Fruit fly (Drosophila melanogaster) Kc167 (cell line): ENCODE results near the gene PVRAP.

Experiments used
- Myc ChIP-seq: fragments of >200 bp; optimal IDR thresholded peaks from 2 replicates; lab custom pipeline; 2017; ENCODE audit warnings: missing external identifiers
- Sin3A ChIP-seq: fragments of >200 bp; optimal IDR thresholded peaks from 2 replicates; lab custom pipeline; 2018; ENCODE audit warnings: missing external identifiers
- h ChIP-seq: fragments of >200 bp; optimal IDR thresholded peaks from 3 replicates; lab custom pipeline; 2018; ENCODE audit warnings: missing external identifiers
- insv ChIP-seq: fragments of >200 bp; optimal IDR thresholded peaks from 3 replicates; lab custom pipeline; 2018; ENCODE audit warnings: missing external identifiers
- psq ChIP-seq: fragments of >200 bp; optimal IDR thresholded peaks from 2 replicates; lab custom pipeline; 2017; ENCODE audit warnings: missing external identifiers
- ttk ChIP-seq: sonication (Bioruptor generic); optimal IDR thresholded peaks from 2 replicates; lab custom pipeline; 2017; ENCODE audit warnings: missing external identifiers

The PVRAP gene

DNA sequence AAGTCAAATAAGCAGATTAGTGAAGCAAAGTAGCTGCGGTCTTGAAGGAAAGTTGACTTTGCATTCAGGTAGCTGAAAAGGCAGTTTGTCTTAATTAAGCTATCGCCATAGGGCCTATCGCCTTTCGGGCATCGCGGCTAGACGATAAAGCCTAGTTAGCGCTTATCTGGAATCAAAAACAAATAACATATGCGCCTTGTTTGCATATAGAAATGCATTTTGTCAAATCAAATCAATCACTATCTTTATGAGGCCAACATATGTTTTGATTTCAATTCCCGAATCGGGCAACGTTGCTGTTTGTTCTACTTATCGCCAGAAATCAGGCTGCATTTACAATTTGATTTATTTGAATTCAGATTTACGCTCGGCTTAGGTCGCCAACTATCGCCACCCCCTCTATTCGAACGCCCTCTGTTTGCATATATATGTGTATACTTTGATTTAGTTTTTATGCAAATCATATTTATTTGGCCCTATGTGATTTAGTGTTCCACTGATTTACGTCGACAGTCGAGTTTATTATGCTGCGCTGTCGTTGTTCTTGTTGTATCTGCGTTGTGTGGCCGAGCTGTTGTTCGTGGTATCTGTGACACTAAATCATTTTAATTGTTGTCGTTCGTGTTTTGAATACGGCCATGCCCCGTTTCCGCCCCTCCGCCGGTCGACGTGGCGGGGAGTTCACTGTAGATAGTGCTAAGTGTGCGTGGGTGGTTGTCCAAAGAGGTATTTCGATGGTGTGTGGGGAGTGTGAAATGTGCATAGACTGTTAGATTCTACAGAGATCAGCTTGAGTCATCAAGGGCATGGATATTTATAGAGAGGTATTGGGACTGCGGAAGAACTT is 22.2 kb upstream of the PVRAP start:
- TF ChIP-seq h (lab: Kevin White, UChicago) (no peak), psq (lab: Kevin White, UChicago) (no peak), ttk (no peak), Sin3A (lab: Kevin White, UChicago) (no peak), insv (lab: Kevin White, UChicago) (no peak), Myc (lab: Kevin White, UChicago) (no peak)

DNA sequence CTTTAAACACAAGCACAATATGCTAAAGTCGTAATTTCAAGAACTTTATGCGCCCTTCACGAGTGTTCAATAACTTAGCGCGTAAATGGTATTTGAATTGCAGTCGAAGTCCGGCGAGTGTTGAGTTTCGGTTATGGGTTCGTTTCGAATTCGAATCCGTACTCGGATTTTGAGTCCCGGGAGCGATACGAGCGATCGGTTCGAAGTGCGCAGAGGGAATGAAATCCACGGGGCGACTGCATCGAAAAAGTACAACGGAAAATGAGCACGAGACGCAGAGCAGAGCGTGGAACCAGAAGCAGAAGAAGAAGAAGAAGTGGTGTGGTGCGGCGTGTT is 21.3 kb upstream of the PVRAP start, which contains the start of gene CG10479:
Gene CG10479, minus strand, starts transcription at position 223 of the 336 bp plus-strand sequence.
- TF ChIP-seq insv (lab: Kevin White, UChicago): no peak
- no peak for TF ChIP-seq ttk
- TF ChIP-seq h (lab: Kevin White, UChicago): no peak
- no peak for TF ChIP-seq psq (lab: Kevin White, UChicago)
- TF ChIP-seq Myc (lab: Kevin White, UChicago): no peak
- no peak for TF ChIP-seq Sin3A (lab: Kevin White, UChicago)

DNA sequence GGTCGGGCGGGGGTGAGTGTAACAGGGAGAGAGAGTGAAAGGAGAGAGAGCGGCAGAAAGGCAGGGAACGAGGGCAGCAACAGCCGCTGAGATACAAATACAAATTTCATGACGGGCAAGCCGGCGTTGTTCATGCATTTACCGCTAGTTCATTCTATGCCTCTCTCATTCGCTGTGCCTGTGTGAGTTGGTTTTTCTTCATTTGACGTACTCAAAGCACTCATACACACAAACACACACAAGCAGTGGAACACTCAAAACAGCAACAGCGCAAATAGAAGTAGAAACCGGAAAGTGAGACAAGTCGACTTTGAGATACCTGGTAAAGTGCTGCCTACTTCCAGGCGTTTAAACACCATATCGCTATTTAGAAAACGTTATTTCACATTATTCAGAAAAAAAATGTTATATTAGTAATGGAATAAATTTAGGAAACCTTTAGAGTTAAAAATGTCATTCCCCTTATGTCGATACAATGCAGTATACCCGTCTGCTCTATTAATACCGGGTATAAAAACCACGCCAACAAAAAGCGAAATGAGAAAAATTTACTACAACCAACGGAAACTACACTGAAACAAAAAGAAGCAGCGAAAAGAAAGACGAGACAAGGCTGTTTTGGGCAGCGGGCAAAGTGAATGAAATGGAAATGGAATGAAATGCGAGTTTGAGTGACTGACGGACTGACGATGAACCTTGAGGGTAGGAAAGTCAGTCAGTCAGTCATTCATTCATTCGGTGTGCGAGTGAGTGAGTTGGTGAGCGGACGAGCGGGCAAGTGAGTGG is 20.7 kb upstream of the PVRAP start:
- TF ChIP-seq Sin3A (lab: Kevin White, UChicago) (no peak), h (lab: Kevin White, UChicago) (no peak)

DNA sequence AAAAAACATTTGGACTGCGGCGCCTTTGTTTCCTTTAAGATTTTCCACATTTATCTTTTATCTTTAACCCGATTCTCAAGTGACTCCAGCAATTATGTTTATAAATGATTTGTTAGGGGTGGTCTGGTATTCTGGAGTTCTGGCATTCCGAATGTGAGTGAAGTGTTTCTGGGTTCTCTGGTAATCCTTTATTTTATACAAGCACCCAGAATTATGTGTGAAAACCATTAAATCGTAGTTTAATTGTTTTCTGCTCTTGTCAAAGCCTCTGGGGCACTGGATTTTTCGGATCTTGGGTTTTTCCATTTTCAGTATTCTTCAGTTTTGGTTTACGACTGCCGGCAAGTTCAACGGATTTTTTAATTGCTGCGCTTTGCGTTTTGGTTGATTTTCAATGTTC is 17.5 kb upstream of the PVRAP start:
- no peak for TF ChIP-seq psq (lab: Kevin White, UChicago)
- no peak for TF ChIP-seq Myc (lab: Kevin White, UChicago)
- TF ChIP-seq ttk: no peak
- no peak for TF ChIP-seq h (lab: Kevin White, UChicago)
- no peak for TF ChIP-seq insv (lab: Kevin White, UChicago)
- no peak for TF ChIP-seq Sin3A (lab: Kevin White, UChicago)

DNA sequence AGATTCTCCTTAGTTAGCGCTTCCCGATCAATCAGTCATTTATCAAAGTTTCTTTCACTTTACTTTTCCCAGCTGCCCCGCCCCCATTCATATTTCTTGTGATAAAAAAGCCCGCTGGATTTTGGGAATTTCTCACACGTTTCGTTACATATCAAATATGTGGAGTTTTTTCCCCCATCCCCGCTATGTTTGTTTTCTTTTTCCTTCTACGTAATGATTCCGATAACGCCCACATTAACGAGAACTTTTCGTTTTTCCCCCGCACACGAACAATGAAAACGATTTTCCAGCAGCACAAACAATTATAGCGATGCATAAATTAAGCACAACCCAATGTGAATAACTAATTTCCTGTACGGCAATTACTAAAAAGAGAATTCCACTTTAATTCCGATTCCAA is 16.9 kb upstream of the PVRAP start:
- TF ChIP-seq psq (lab: Kevin White, UChicago): no peak
- no peak for TF ChIP-seq Sin3A (lab: Kevin White, UChicago)
- no peak for TF ChIP-seq h (lab: Kevin White, UChicago)
- no peak for TF ChIP-seq Myc (lab: Kevin White, UChicago)
- TF ChIP-seq insv (lab: Kevin White, UChicago): no peak
- TF ChIP-seq ttk: no peak

DNA sequence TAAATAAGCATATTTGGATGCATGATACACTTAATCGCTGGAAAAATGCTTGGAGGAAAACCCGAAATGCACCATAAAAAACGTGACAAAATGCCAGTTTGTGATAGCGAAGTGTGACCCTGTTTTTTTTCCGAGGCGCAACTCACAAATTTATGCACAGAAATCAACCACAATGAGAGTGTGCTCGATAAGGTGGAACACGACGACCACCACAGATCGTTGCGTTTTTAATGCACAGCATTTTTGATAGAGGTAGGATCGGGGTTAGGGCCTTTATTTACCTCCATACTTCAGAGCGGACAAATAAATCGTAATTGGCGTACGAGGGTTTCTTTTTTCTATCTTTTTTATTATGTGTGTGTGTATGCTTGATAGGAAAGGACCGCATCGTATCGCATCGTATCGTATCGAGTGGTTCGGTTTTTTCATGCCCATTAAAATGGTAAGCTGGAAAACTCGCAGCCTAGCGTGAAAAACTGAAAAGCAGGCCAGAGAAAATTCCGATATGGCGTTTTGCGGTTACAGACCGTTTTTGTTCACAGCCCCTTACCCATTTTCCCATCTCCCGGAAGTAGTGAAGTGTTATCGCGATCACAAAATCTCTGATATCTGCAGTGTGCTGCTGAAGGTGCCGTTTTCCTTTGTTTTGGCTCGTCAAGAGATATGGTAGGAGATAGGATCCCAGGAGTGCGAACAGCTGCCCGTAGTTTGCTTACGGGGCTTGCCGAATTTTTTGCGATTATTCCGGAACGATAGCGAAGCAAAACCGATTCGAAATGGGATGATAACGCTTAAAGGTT is 16.3 kb upstream of the PVRAP start:
- TF ChIP-seq ttk: no peak
- no peak for TF ChIP-seq h (lab: Kevin White, UChicago)
- no peak for TF ChIP-seq Myc (lab: Kevin White, UChicago)
- no peak for TF ChIP-seq Sin3A (lab: Kevin White, UChicago)
- TF ChIP-seq insv (lab: Kevin White, UChicago): no peak
- no peak for TF ChIP-seq psq (lab: Kevin White, UChicago)

DNA sequence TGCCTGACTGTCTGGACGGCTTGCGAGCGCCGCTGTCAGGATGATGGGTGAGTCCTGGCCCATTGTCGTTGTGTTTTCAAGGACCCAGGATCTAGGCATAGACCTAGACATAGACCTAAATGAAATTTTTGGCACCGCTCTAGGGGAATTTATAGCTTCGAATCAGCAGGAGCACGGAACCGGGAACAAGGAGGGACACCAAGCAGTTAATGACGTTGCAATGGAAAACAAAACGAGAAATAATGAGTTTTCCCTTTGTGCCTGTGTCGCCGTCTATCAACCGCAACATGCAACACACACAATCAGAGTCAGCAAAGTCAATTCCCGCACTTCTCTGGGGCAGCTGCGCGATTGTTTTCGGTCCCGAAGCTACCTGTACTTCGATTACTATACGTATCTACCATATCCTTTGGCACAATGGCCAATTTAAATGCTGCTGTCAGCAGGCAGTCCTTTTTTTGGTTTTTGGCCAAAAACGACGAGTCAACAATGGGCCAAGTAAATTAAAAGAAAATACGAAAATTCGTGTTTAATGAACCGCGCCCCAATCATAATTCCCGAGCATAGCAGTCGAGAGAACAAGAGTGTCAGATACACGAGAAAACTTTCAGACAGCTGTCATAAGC is 14.0 kb upstream of the PVRAP start:
- TF ChIP-seq Sin3A (lab: Kevin White, UChicago): no peak
- TF ChIP-seq h (lab: Kevin White, UChicago): no peak
- no peak for TF ChIP-seq Myc (lab: Kevin White, UChicago)
- TF ChIP-seq insv (lab: Kevin White, UChicago): no peak

DNA sequence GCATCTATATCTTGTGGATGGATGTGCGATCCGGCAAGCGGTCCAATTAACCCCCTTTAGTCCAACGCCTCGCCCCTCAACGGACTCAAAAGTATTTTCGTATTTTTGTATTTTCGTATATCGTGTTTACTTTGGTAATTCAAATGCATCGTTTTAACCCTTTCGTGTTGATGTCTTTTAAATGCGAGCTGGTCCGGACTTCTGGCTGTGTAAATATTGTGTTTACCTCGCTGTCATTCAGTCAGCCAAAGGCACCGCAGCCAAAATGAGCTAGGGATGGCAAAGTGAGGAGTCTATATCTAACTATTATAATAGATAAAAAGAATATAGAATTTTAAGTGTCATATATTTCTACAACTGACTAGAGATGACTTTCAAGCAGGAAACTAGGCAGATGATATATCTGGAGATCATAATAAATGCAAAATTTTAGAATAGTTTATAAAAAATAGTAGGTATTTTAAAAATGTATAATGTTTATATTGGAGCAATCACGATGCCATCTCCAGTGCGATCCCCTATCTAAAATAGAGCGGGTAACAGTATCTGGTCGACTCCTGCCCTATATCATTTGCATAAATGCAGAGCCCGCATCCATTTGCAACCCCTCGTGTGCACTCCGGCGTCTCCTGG is 13.3 kb upstream of the PVRAP start:
- TF ChIP-seq Sin3A (lab: Kevin White, UChicago) (no peak), ttk (no peak), Myc (lab: Kevin White, UChicago) (no peak), h (lab: Kevin White, UChicago) (no peak), insv (lab: Kevin White, UChicago) (no peak), psq (lab: Kevin White, UChicago) (no peak)

DNA sequence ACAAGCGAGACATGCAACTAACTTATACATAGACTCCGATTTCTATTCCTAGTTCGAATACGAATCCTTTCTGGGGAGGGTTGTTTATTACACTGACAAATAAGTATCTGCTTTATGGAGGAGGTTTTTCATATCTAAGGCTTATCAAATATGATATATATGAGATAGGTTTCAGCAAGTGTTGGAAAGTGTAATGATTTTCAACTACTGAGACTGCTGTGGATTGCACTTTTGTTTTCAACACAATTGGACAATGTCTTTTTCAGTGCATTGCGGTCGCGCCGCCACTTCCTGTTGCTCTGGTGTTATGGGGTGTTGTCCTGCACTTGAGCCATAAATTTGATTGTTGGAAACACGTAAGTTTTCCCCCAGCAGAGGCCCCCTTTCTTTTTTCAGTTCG is 9.4 kb upstream of the PVRAP start:
- TF ChIP-seq insv (lab: Kevin White, UChicago) (no peak), Sin3A (lab: Kevin White, UChicago) (no peak), h (lab: Kevin White, UChicago) (no peak), psq (lab: Kevin White, UChicago) (no peak), Myc (lab: Kevin White, UChicago) (no peak), ttk (no peak)

DNA sequence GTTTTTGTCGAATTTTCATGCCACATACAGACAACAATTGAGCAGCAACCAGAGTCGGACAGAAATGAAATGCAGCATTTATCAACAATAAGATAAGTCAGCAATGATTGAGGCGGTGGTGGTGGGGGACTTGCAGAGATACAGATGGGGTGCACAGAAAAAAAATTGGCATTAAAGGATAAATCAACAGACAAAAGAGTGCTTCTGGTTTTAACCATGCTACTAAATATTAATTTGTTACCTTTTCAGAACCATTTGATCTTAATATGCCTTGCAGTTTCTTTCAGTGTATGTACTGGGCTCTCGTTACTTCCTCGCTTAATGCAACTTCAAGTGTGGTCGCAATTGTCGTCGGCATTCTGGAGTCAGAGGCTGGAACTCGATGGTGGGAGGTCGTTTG is 8.3 kb upstream of the PVRAP start:
- TF ChIP-seq insv (lab: Kevin White, UChicago): no peak
- TF ChIP-seq Myc (lab: Kevin White, UChicago): no peak
- TF ChIP-seq ttk: no peak
- no peak for TF ChIP-seq Sin3A (lab: Kevin White, UChicago)
- TF ChIP-seq h (lab: Kevin White, UChicago): no peak
- TF ChIP-seq psq (lab: Kevin White, UChicago): no peak
